Worm (Caenorhabditis elegans): Measurements from ENCODE around the gene srg-46.

DNA sequence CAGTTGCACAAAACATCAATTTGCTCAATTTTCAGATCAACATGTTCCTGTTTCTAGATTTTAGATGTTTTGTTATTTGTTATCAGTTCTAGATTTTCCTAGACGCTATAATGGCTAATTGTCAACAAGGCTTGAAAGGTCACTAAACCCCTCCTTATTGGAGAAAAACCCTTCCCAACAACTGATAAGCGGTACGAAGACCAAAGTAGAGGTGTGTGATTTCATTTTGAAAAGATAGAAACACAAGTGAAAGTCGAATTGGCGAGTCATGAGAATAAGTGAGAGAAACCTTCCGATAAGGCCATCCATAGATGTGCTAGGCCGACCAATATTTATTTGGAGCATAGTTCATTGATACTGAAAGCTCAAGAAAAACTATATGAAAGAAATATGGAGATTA lies 10.1 kb downstream of the srg-46 start:
- TF ChIP-seq jun-1 (tag; optimal IDR thresholded peaks at IDR 0.05) = peak; percentile 32
- TF ChIP-seq snpc-4 (tag; optimal IDR thresholded peaks at IDR 0.05) = no peak
- TF ChIP-seq elt-3 (tag; optimal IDR thresholded peaks at IDR 0.05) = peak in 4 of 6 experiments; percentile 18 to 68 (median 58)
- no peak for TF ChIP-seq mab-9 (GFP tag; IDR thresholded peaks at IDR 0.05)
- TF ChIP-seq unc-130 (tag; optimal IDR thresholded peaks at IDR 0.05) = no peak

Data from whole organism, L1 larva.